Worm (Caenorhabditis elegans) whole organism, L4 larva: ENCODE results near the gene srh-220.
"Not testable (repeated sequence)": the region's sequence is repeated elsewhere in the genome, so short reads cannot be mapped to it uniquely, and the experiment has no call there.

Experiments
- F37D6.2 ChIP-seq: sonication (generic microtip); optimal IDR thresholded peaks from 2 replicates; lab custom pipeline; 2016; ENCODE audit warnings: mild to moderate bottlenecking, missing genetic modification characterization, missing compliant biosample characterization
- F44E2.7 ChIP-seq: fragments of 200-800 bp; sonication (Bioruptor generic); IDR thresholded peaks from 2 replicates; pipeline ENCODE4 v2.1.2; 2022; ENCODE audit warnings: missing genetic modification characterization, missing compliant biosample characterization
- Y48G9A.11 ChIP-seq: fragments of 200-800 bp; sonication (Bioruptor generic); IDR thresholded peaks from 2 replicates; pipeline ENCODE4 v1.3.6; 2022; ENCODE audit warnings: missing genetic modification reagents, missing genetic modification characterization, missing compliant biosample characterization
- Y75B8A.6 ChIP-seq: fragments of 200-800 bp; sonication (Bioruptor generic); IDR thresholded peaks from 2 replicates; pipeline ENCODE4 v1.3.6; 2022; ENCODE audit warnings: missing genetic modification reagents, missing genetic modification characterization, missing compliant biosample characterization
- arid-1 ChIP-seq: fragments of 200-800 bp; sonication (Bioruptor generic); conservative IDR thresholded peaks from 2 replicates; pipeline ENCODE4 v1.3.6; 2022; ENCODE audit warnings: missing genetic modification reagents, missing genetic modification characterization, missing compliant biosample characterization
- ceh-20 ChIP-seq: fragments of 200-800 bp; sonication (Bioruptor generic); IDR thresholded peaks from 2 replicates; pipeline ENCODE4 v1.3.6; 2022; ENCODE audit warnings: missing genetic modification reagents, missing genetic modification characterization, missing compliant biosample characterization
- ceh-32 ChIP-seq: sonication (generic microtip); optimal IDR thresholded peaks from 2 replicates; lab custom pipeline; 2016; ENCODE audit warnings: mild to moderate bottlenecking, missing genetic modification characterization, missing compliant biosample characterization; ENCODE audit not compliant: poor library complexity
- ctbp-1 ChIP-seq: fragments of 200-800 bp; sonication (Bioruptor generic); IDR thresholded peaks from 2 replicates; pipeline ENCODE4 v1.3.6; 2022; ENCODE audit warnings: missing genetic modification reagents, missing genetic modification characterization, missing compliant biosample characterization
- daf-16 ChIP-seq, 3 experiments: sonication (generic microtip); optimal IDR thresholded peaks; 2 replicates each; lab custom pipeline; 2016 to 2017; ENCODE audit warnings: missing genetic modification characterization in 3 of 3, missing genetic modification reagents in 3 of 3, mild to moderate bottlenecking in 2 of 3, missing compliant biosample characterization in 2 of 3, missing biosample characterization in 1 of 3, moderate library complexity in 1 of 3
- dmd-6 ChIP-seq: fragments of 200-800 bp; sonication (Bioruptor generic); IDR thresholded peaks from 2 replicates; pipeline ENCODE4 v1.3.6; 2022; ENCODE audit warnings: missing genetic modification reagents, missing genetic modification characterization, missing compliant biosample characterization
- dmd-9 ChIP-seq: fragments of 200-800 bp; sonication (Bioruptor generic); IDR thresholded peaks from 2 replicates; pipeline ENCODE4 v1.3.6; 2022; ENCODE audit warnings: missing genetic modification reagents, missing genetic modification characterization, missing compliant biosample characterization
- egl-27 ChIP-seq: sonication (generic microtip); optimal IDR thresholded peaks from 3 replicates; lab custom pipeline; 2017; ENCODE audit warnings: missing biosample characterization, missing genetic modification reagents, missing genetic modification characterization
- egl-43 ChIP-seq: fragments of 200-800 bp; sonication (Bioruptor generic); IDR thresholded peaks from 2 replicates; pipeline ENCODE4 v1.3.6; 2022; ENCODE audit warnings: missing genetic modification reagents, missing genetic modification characterization, missing compliant biosample characterization
- hlh-11 ChIP-seq: fragments of 200-800 bp; sonication (Bioruptor generic); optimal IDR thresholded peaks from 2 replicates; lab custom pipeline; 2018; ENCODE audit warnings: mild to moderate bottlenecking, missing genetic modification characterization, missing compliant biosample characterization
- lin-1 ChIP-seq: fragments of 200-800 bp; sonication (Bioruptor generic); IDR thresholded peaks from 2 replicates; pipeline ENCODE4 v1.3.6; 2022; ENCODE audit warnings: missing genetic modification reagents, missing genetic modification characterization, missing compliant biosample characterization
- lin-29 ChIP-seq: fragments of 200-800 bp; sonication (Bioruptor generic); IDR thresholded peaks from 2 replicates; pipeline ENCODE4 v1.3.6; 2022; ENCODE audit warnings: missing genetic modification reagents, missing genetic modification characterization, missing compliant biosample characterization
- lin-39 ChIP-seq: fragments of 150-350 bp; optimal IDR thresholded peaks from 2 replicates; lab custom pipeline; 2014; ENCODE audit warnings: missing biosample characterization, missing genetic modification reagents, missing genetic modification characterization
- lir-3 ChIP-seq: sonication (generic microtip); optimal IDR thresholded peaks from 2 replicates; lab custom pipeline; 2016; ENCODE audit warnings: mild to moderate bottlenecking, missing genetic modification characterization, missing compliant biosample characterization
- madf-5 ChIP-seq, 2 experiments: fragments of 200-800 bp; sonication (Bioruptor generic); IDR thresholded peaks; 2 replicates each; pipeline ENCODE4 v1.3.6; 2022; ENCODE audit warnings: missing compliant biosample characterization in 2 of 2, missing genetic modification characterization in 2 of 2
- mdl-1 ChIP-seq, 2 experiments: fragments of 150-350 bp in 1 of 2; sonication (generic microtip) in 1 of 2; optimal IDR thresholded peaks; 2 replicates each; lab custom pipeline; 2014 to 2017; ENCODE audit warnings: missing biosample characterization in 2 of 2, missing genetic modification characterization in 2 of 2
- mxl-2 ChIP-seq: fragments of 200-800 bp; sonication (Bioruptor generic); conservative IDR thresholded peaks from 2 replicates; pipeline ENCODE4 v1.3.6; 2022; ENCODE audit warnings: missing genetic modification reagents, missing genetic modification characterization, missing compliant biosample characterization
- mxl-3 ChIP-seq: fragments of 200-800 bp; sonication (Bioruptor generic); optimal IDR thresholded peaks from 2 replicates; lab custom pipeline; 2018; ENCODE audit warnings: mild to moderate bottlenecking, missing genetic modification characterization, missing compliant biosample characterization
- nhr-28 ChIP-seq: fragments of 150-350 bp; optimal IDR thresholded peaks from 2 replicates; lab custom pipeline; 2014; ENCODE audit warnings: missing biosample characterization, missing genetic modification characterization
- nhr-77 ChIP-seq: fragments of 150-350 bp; optimal IDR thresholded peaks from 2 replicates; lab custom pipeline; 2014; ENCODE audit warnings: missing biosample characterization, missing genetic modification characterization
- pha-4 ChIP-seq, 2 experiments: fragments of 150-350 bp in 1 of 2; fragments of 200-800 bp in 1 of 2; sonication (Bioruptor generic) in 1 of 2; IDR thresholded peaks in 1 of 2; optimal IDR thresholded peaks in 1 of 2; 2 replicates each; pipeline versions ENCODE4 v1.3.6 to Lab custom; 2014 to 2022; ENCODE audit warnings: missing genetic modification characterization in 2 of 2, missing genetic modification reagents in 2 of 2, missing biosample characterization in 1 of 2, missing compliant biosample characterization in 1 of 2
- php-3 ChIP-seq: fragments of 200-800 bp; sonication (Bioruptor generic); IDR thresholded peaks from 2 replicates; pipeline ENCODE4 v1.3.6; 2022; ENCODE audit warnings: missing genetic modification reagents, missing genetic modification characterization, missing compliant biosample characterization
- pqm-1 ChIP-seq: sonication (generic microtip); optimal IDR thresholded peaks from 2 replicates; lab custom pipeline; 2017; ENCODE audit warnings: missing biosample characterization, missing genetic modification characterization
- sdz-12 ChIP-seq: fragments of 200-800 bp; sonication (Bioruptor generic); optimal IDR thresholded peaks from 2 replicates; lab custom pipeline; 2018; ENCODE audit warnings: mild to moderate bottlenecking, missing genetic modification characterization, missing compliant biosample characterization
- set-16 ChIP-seq: fragments of 200-800 bp; sonication (Bioruptor generic); IDR thresholded peaks from 2 replicates; pipeline ENCODE4 v1.3.6; 2022; ENCODE audit warnings: missing genetic modification reagents, missing genetic modification characterization, missing compliant biosample characterization
- snpc-1.2 ChIP-seq: fragments of 200-800 bp; sonication (Bioruptor generic); IDR thresholded peaks from 2 replicates; pipeline ENCODE4 v1.3.6; 2022; ENCODE audit warnings: missing genetic modification reagents, missing genetic modification characterization, missing compliant biosample characterization
- tra-1 ChIP-seq: fragments of 200-800 bp; sonication (Bioruptor generic); IDR thresholded peaks from 2 replicates; pipeline ENCODE4 v1.3.6; 2022; ENCODE audit warnings: missing genetic modification reagents, missing genetic modification characterization, missing compliant biosample characterization
- unc-39 ChIP-seq: sonication (generic microtip); optimal IDR thresholded peaks from 2 replicates; lab custom pipeline; 2017; ENCODE audit warnings: missing biosample characterization, missing genetic modification characterization
- unc-62 ChIP-seq, 3 experiments: fragments of 150-350 bp in 1 of 3; sonication (generic microtip); optimal IDR thresholded peaks in 2 of 3; peaks in 1 of 3; 1 replicate in 1 of 3; 2 replicates in 2 of 3; lab custom pipeline; 2014 to 2017; ENCODE audit warnings: missing biosample characterization in 3 of 3, missing genetic modification characterization in 3 of 3, missing genetic modification reagents in 3 of 3, missing genotype in 1 of 3
- ztf-7 ChIP-seq: fragments of 150-350 bp; optimal IDR thresholded peaks from 2 replicates; lab custom pipeline; 2014; ENCODE audit warnings: missing biosample characterization, missing genetic modification characterization

The srh-220 gene

DNA sequence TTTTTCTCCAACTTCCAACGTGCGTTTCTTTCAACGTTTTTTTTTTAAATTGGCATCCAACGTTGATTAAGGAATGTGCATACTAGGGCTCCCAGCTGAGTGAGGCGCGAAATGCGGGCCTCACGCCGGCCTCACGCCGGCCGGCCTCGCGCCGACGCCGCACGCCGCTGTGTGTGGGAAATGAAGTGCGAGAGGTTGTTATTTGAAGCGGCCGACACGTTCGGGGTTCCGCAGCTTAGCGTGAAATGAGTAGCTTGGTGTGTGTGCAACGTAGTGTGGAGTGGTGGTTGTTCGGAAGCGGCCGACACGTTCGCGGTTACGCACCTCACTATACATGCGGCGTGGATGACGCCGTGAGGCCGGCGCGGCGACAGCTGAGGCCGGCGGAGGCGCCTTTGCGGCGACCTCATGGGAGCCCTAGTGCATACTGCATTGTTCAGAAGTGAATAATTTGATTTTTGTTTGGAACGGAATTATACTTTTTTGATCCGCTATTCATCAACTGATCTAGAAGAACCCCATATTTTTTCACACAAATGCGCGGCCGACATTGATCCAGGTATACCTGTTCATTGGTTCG is 30.3 kb downstream of the srh-220 start:
- TF ChIP-seq set-16 (GFP tag; lab: Robert Waterston, UW) (peak; percentile 92), Y48G9A.11 (GFP tag; lab: Robert Waterston, UW) (0 out of 2 replicates have a peak, but pooled peaks have one; percentile 6), snpc-1.2 (0 out of 2 replicates have a peak, but pooled peaks have one; percentile 40), egl-43 (GFP tag; lab: Robert Waterston, UW) (peak; percentile 48; the same call in 1 of the 2 replicates), unc-62 (GFP tag; optimal IDR thresholded peaks at IDR 0.05 in 1 of 2; lab: Kevin White, UChicago) (peak in 1 of 2 experiments; percentile 52)
- not testable (repeated sequence) for TF ChIP-seq unc-62 (tag; optimal IDR thresholded peaks at IDR 0.05; lab: Kevin White, UChicago)
- TF ChIP-seq, all 104 proteins: peak for 5; not testable (repeated sequence) for 99

DNA sequence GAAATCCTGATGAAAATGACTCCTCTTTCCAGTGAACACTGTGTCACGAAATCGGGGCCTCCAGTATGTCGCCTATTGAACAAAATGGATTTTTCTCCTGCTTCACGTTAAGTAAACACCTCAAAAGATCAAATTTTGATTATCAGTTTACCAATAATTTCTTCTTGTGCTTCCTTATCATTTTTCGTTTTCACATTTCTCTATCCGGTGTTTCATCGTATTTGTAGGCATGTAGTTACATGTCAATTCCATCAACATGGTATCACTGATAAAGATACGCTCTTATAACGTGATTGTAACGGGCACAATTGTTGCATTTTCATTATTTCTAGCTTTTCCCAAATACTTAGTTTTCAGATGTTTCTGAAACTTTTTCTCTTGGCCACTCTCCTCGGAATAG is 33.4 kb downstream of the srh-220 start, which contains the start of gene clec-72:
TSS of gene clec-72 (plus strand) at position 358 of the 400 bp plus-strand sequence.
- TF ChIP-seq snpc-1.2 = no peak
- TF ChIP-seq dmd-6 (GFP tag; lab: Robert Waterston, UW) = peak; percentile 92
- TF ChIP-seq nhr-77 (tag; lab: Kevin White, UChicago) = peak; percentile 88
- peak; percentile 98 for TF ChIP-seq pqm-1
- TF ChIP-seq unc-62 (GFP tag; optimal IDR thresholded peaks at IDR 0.05 in 1 of 2; lab: Kevin White, UChicago) = peak in 1 of 2 experiments; percentile 51
- TF ChIP-seq unc-62 (tag; optimal IDR thresholded peaks at IDR 0.05; lab: Kevin White, UChicago) = no peak
- no peak for TF ChIP-seq lin-39 (tag; lab: Kevin White, UChicago)
- TF ChIP-seq F44E2.7 (GFP tag; lab: Robert Waterston, UW) = no peak
- TF ChIP-seq hlh-11 (tag; lab: Kevin White, UChicago) = peak; percentile 66
- no peak for TF ChIP-seq F37D6.2 (tag; lab: Kevin White, UChicago)
- TF ChIP-seq mxl-3 (GFP tag; lab: Kevin White, UChicago) = peak; percentile 5
- peak; percentile 34; the same call in 1 of the 2 replicates for TF ChIP-seq php-3 (GFP tag; lab: Robert Waterston, UW)
- no peak for TF ChIP-seq mxl-2
- TF ChIP-seq egl-43 (GFP tag; lab: Robert Waterston, UW) = no peak
- no peak for TF ChIP-seq arid-1 (GFP tag; lab: Robert Waterston, UW)
- TF ChIP-seq lin-1 (GFP tag; lab: Robert Waterston, UW) = peak; percentile 49; the same call in 1 of the 2 replicates
- TF ChIP-seq sdz-12 (GFP tag; lab: Kevin White, UChicago) = no peak
- no peak for TF ChIP-seq ceh-32 (tag; lab: Kevin White, UChicago)
- peak; percentile 99 for TF ChIP-seq nhr-28 (tag; lab: Kevin White, UChicago)
- no peak for TF ChIP-seq pha-4 (GFP tag; IDR thresholded peaks at IDR 0.05; lab: Robert Waterston, UW)
- TF ChIP-seq pha-4 (tag; optimal IDR thresholded peaks at IDR 0.05; lab: Kevin White, UChicago) = no peak
- TF ChIP-seq ctbp-1 (GFP tag; lab: Robert Waterston, UW) = no peak
- TF ChIP-seq lir-3 (tag; lab: Kevin White, UChicago) = no peak
- TF ChIP-seq ztf-7 (tag; lab: Kevin White, UChicago) = no peak
- TF ChIP-seq madf-5 (GFP tag; IDR thresholded peaks at IDR 0.05; lab: Robert Waterston, UW) = no peak
- TF ChIP-seq egl-27 (tag; lab: Kevin White, UChicago) = no peak
- TF ChIP-seq daf-16 (GFP tag; optimal IDR thresholded peaks at IDR 0.05; lab: Kevin White, UChicago) = no peak
- TF ChIP-seq daf-16 (tag; optimal IDR thresholded peaks at IDR 0.05; lab: Kevin White, UChicago) = peak; percentile 97
- 0 out of 2 replicates have a peak, but pooled peaks have one; percentile 7 for TF ChIP-seq Y75B8A.6
- no peak for TF ChIP-seq lin-29 (GFP tag; lab: Robert Waterston, UW)
- TF ChIP-seq unc-39 (tag; lab: Kevin White, UChicago) = no peak
- no peak for TF ChIP-seq dmd-9 (GFP tag; lab: Robert Waterston, UW)
- 0 out of 2 replicates have a peak, but pooled peaks have one; percentile 31 for TF ChIP-seq tra-1 (GFP tag; lab: Robert Waterston, UW)
- TF ChIP-seq mdl-1 (tag; optimal IDR thresholded peaks at IDR 0.05; lab: Kevin White, UChicago) = peak in 1 of 2 experiments; percentile 50
- no peak for TF ChIP-seq ceh-20 (GFP tag; lab: Robert Waterston, UW)
